Fruit fly (Drosophila melanogaster) whole organism, larva: ENCODE measurements around the gene Claspin.

Experiments used
- noc ChIP-seq: fragments of 200-800 bp; sonication (Bioruptor generic); optimal IDR thresholded peaks from 3 replicates; lab custom pipeline; 2019; ENCODE audit warnings: missing biosample characterization, mild to moderate bottlenecking, missing genetic modification characterization, moderate library complexity

Claspin gene

DNA sequence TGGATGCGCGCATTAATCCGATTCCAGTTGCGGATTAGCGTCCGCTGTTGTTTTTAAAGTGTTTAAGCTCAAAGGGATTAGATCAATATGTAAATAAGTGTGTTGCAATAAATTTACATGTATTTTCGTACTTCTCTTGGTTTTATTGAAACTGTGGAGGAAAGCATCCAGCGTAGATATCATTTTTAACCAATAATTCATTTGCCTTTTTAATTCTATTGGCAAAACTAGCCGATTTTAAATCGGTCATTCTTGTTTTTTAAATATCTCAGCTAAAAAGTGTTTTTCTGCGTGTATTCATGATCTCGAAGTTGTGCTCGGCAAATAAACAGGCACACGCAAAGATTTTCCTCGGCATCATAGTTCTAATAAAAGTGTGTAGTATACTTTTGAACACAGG is 20.0 kb upstream of the Claspin start:
- TF ChIP-seq noc (tag; lab: Kevin White, UChicago): no peak

DNA sequence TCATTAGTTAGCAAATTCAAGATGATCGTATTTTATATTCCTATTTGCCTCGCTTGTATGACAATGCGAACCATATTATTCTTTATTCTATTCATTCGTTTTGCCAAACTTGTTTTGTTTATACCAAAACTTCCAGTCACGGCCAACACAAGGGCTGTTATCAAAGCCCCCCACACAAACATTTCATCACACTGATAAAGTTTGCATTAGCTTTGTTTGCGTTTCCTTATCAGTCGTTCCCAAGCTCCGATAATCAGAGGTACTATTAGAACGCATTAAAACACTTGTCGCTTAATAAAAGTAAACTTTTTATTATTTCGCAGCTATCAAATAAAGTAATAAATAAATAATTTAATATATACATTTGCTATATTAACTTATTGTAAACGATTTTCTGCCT is 19.6 kb upstream of the Claspin start:
- TF ChIP-seq noc (tag; lab: Kevin White, UChicago): peak; percentile 28

DNA sequence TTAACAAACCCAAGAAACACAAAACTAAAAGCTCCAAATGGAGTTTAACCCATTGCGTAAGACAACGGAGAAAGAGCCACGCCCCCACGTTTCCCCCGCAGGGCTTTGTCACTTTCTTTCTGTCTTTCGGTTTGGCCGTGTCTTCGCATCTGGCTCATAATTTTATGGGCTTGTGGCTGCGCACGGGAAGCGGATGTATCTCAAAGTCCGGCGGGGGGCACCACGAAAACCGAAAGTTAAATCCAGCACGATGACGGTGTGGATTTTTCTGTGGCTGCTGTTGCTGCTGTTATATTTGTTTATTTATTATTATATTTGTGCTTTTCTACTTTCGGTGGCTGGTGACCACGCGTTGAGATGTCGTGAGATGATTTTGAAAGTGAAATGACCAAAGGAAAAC is 16.5 kb upstream of the Claspin start:
- no peak for TF ChIP-seq noc (tag; lab: Kevin White, UChicago)

DNA sequence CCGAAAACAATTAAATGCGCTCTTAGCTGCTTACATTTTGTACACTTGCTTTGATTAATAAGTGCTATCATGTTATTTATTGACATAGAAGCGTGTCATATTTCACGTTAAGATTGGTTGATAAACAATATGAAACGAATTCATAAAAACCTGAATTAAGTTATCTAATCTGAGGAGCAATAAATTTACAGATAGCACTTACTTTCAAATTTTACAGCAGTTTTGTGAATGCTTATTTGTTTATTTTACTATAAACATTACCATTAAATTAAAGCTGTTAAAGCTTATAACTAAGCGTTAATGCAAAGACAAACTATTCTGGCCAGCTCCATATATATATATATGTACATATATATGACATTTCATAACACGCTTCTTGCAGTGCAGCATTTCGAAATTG is 11.2 kb upstream of the Claspin start:
- TF ChIP-seq noc (tag; lab: Kevin White, UChicago): no peak

DNA sequence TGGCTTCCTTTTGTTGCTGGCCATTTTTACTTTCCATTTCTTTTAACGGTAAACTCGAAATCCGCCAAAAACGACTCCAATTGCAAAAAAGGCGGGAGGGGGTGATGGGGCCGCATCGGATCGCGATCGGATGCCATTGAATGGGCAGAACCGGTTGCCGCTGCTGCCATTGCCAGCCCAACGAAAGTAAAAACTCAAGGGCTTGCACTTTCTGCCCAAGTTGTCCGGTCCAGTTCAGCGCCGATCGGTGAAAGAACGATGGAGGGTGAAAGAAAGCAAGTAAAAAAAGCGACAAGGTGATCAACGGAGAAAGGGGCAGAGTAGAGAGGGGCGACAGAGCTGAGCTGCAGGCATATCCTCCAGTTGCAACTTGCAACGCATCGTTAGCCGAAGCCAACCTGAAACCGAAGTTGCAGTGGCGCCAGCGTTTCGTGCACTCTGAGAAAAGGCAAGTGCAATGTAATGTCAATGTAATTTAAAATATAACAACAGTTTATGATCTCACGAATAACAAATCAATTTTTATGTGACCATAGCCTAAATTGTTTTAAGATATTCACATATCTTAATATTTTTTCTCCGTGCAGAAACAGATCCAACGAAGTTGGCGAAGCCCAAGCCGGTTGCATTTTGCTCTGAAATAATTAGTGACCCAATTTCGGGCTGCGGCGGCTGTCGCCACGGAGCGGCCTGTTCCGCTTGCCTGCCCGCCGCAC is 8.9 kb upstream of the Claspin start:
- no peak for TF ChIP-seq noc (tag; lab: Kevin White, UChicago)

DNA sequence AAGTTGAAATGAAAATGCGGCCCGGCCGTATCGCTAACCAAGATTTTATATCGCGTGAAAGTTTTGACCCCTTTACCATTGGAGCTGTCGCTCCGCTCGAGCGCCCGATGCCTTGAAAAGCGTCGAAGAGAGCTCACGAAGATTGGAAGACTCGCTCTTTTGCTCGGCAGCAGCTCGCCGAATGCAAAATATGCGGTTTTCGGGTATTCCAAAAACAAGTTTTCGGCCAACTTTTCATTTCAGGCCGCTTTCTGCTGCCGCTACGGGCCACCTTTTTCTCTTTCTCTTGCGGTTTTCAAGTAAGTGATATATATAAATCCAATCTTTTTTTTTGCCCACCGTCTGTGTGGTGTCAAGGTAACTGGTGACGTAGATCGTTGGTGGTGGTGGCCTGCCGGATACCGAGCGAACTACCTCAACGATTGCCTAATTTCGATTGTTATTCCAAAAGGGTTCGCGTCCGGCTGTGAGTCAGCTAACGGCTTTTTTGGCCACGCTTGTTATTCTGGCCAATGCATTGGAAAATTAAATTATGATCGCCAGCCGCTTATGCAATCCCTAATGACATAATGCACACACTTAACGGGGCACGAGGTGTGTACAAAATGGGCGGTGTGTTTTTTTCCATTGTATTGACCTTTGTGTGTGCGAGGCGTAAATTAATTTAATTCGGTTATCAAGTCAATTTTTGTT is 5.4 kb upstream of the Claspin start, which contains the start of gene dyl:
Gene dyl (minus strand): TSS at position 28 of the 693 bp plus-strand sequence.
- no peak for TF ChIP-seq noc (tag; lab: Kevin White, UChicago)

DNA sequence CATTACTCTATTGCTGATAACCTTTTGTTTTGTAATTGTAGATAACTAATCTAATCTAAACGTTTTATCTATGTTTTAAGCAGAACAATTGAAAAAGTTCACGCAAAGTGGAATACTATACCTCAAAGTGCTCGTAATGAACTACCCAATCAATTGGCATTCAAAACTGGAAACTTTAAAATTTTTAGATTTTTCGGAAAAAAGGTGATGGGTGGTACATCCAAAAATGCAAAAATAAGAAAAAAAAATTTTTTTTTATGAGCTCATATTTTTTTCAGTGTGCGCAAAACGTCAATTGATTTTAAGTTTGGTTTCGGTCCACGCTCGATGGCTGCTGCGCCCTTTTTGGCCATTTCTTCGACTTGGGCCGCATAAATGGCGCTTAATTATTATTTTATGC is 2.7 kb upstream of the Claspin start:
- no peak for TF ChIP-seq noc (tag; lab: Kevin White, UChicago)

DNA sequence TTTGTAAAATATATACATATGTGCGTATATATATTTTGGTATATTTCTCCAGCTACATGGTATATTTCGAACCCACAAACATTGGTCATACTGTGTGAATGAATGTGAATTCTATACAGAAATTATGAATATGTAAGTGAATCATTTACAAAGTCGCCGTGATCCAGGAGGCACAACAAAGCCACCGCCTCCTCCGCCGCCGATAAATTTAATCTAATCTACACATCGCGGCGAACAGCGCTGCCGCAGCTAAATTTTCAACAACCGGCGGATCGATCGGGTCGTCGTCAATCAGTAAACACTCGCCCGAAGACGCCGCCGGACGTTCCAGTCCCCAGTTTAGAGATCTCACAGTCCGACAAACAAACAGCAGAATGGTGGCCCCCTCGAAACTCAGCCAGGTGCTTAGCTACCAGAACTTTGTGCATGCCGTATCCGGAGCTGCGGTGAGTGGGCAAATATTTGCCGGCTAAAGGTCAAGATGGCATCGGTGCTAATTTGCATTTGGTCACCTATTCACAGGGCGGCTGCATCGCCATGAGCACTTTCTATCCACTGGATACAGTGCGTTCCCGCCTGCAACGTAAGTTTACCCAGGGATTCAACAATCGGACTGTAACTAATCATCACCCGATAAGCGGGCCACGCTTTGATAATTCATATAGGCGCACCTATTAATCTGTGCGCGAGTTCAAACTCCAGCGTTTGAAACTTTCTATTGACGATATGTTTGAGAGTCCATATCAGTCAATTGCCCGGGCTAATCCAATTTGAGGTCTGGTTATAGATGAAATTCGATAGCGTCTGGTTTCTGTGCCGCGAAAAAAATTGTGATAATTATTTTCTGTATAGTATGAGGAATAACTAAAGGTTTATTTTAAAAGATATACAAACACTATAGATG is 5.6 kb downstream of the Claspin start, which contains the start of gene PMP34:
Gene PMP34 (plus strand): TSS at position 79 of the 904 bp plus-strand sequence.
- no peak for TF ChIP-seq noc (tag; lab: Kevin White, UChicago)

DNA sequence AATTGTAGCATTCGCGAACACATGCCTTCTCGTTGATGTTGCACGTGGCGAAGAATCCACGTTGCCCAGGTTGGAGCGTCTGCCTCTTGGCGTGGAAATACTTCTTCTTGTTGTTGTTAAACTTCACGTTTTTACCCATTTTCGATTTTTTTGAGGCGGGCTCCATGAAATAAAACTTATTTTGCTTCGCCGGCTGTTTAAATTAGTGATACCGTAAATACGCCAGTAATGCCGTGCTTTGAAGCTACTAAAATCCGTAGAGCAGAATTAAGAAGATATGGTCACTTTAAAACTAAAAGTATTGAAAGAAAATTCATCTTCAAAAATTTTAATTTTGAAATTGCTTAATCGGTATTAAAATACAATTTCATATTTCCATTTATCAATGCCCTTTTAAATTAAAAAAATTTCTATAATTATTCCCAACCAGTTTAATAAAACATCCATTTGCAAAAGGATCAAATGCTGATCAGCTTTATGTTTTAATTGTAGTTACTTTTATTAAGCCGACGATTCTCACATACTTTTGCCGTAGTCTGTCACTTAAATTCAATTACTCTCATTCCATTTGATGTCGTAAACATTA is 8.8 kb downstream of the Claspin start, which contains the start of gene CG15014:
Gene CG15014 (minus strand): TSS at position 228 of the 586 bp plus-strand sequence.
- TF ChIP-seq noc (tag; lab: Kevin White, UChicago): no peak

DNA sequence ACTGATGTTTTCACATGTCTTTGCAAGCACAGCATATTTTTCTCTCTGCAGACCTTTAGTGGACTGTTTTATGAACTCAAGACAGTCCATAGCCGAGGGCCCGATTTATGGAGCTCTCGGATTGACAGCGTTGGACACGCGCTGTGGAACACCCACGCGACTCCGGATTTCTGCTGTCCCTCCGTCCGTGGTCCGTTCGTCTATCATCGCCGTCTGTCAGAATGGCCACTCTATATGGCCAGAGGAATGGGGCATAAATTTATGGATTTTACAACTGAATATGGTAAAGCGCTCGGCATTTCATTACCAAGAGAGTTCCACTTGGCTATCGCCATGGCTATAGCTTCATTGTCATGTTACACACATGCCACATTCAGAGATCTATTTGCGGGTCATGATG is 14.8 kb downstream of the Claspin start:
- no peak for TF ChIP-seq noc (tag; lab: Kevin White, UChicago)

DNA sequence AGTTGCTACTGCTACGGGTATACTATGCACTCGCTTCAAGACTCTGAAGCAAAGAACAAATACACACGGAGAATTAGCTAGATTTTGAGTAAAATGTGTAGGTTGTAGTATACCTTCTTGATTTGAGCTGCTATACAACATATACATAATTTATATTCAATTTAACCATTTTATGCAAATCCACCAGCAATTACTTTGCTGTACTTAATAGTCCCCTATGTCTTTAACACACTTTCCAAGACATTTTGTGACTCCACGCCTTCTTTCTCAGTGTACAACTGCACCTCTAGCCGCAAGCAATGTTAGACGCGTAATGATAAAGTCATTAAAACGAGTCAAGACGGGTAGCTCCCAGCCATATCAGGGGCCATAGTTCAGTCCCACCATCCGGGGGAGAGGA is 23.3 kb downstream of the Claspin start:
- TF ChIP-seq noc (tag; lab: Kevin White, UChicago): no peak

DNA sequence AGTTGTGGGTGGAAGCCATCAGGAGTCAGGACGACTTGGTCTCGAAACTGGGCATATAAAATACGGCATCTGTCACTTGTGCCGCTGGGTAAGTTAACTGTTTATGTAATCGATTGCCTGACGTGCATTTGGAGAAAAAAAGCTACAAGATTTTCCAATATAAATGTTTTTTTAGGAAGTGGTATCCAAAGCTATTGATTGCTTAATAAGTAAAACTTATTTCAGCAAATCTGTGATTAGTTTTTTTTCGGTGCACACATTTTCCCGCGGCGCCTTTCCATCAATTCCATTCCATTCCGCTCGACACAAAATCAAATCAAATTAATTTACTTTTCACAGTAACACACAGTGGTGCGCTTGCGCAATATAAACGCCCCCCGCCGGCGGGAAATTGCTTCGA is 26.2 kb downstream of the Claspin start:
- TF ChIP-seq noc (tag; lab: Kevin White, UChicago): no peak

DNA sequence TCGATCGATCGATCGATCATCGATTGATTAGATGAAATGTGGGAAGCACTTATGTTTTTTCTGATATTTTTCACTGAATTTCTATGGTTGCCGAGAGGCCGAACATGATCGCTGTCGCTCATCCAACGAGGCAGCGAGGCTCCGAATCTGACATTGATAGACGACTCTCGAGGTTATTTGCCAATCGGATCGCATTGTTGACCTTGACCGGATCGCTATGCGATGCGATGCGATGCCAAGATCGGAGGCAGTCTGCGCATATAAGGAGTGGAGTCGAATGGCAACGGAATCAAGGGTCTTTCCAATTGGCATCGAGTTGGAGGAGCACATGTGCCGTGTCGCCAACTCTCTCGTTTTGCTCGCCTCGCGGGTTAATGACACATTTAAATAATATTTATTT is 26.9 kb downstream of the Claspin start:
- TF ChIP-seq noc (tag; lab: Kevin White, UChicago): no peak

DNA sequence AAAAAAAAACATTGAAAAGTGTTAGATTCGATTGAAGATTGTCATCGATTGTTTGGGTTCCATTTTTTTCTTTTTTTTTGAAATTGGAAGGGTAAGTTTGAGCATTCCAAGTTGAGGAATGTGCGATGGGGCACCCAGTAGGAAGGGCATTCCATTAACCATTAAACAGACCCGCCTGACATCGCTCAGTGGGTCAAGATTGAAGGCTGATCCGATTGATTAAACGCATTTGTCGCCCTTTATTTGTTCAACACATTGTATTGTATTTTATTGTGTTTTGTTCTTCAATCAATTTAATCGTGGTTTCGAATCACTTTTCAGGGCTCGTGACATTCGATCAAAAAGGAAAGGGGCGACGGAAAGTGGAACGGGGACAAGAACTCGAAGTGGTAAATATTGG is 27.8 kb downstream of the Claspin start:
- TF ChIP-seq noc (tag; lab: Kevin White, UChicago): no peak

DNA sequence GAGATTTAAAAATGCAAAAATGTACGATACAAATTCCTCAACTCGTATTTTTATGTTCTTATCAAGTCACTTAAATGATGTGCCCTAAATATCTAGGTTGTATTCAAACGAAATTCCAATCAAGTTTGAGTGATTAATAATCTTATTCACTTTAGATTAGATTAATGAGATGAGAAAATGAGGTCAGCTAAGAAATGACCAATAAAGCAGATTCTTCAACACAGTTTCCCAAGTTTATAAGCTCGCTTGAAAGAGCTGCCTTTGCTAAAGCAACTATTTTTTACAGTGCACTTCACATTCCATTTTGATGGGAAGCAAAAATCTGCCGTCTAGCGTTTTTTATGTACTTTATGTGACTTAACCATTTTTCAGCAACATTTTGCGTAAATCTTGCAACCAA is 33.1 kb downstream of the Claspin start:
- no peak for TF ChIP-seq noc (tag; lab: Kevin White, UChicago)
